Fruit fly (Drosophila melanogaster) whole organism, wandering third instar larva: Measurements from ENCODE around the gene AOX4.

Source experiments
- Abd-B ChIP-seq: fragments of >200 bp; optimal IDR thresholded peaks from 2 replicates; lab custom pipeline; 2017; ENCODE audit warnings: missing biosample characterization, missing genetic modification characterization
- CG32264 ChIP-seq: fragments of 200-800 bp; sonication (Bioruptor generic); optimal IDR thresholded peaks from 2 replicates; lab custom pipeline; 2016; ENCODE audit warnings: missing biosample characterization, missing genetic modification characterization
- Hr78 ChIP-seq: fragments of >200 bp; optimal IDR thresholded peaks from 2 replicates; lab custom pipeline; 2017; ENCODE audit warnings: missing biosample characterization, missing genetic modification characterization
- br ChIP-seq: fragments of 200-800 bp; sonication (Bioruptor generic); optimal IDR thresholded peaks from 2 replicates; lab custom pipeline; 2016; ENCODE audit warnings: missing biosample characterization, missing genetic modification characterization
- psq ChIP-seq: fragments of 200-800 bp; sonication (Bioruptor generic); optimal IDR thresholded peaks from 3 replicates; lab custom pipeline; 2017; ENCODE audit warnings: missing biosample characterization, mild to moderate bottlenecking, missing genetic modification characterization, moderate library complexity
- usp ChIP-seq: fragments of >200 bp; optimal IDR thresholded peaks from 2 replicates; lab custom pipeline; 2017; ENCODE audit warnings: missing biosample characterization, missing genetic modification characterization
- woc ChIP-seq: sonication (Bioruptor generic); optimal IDR thresholded peaks from 2 replicates; lab custom pipeline; 2016; ENCODE audit warnings: missing biosample characterization, mild to moderate bottlenecking, missing genetic modification characterization

DNA sequence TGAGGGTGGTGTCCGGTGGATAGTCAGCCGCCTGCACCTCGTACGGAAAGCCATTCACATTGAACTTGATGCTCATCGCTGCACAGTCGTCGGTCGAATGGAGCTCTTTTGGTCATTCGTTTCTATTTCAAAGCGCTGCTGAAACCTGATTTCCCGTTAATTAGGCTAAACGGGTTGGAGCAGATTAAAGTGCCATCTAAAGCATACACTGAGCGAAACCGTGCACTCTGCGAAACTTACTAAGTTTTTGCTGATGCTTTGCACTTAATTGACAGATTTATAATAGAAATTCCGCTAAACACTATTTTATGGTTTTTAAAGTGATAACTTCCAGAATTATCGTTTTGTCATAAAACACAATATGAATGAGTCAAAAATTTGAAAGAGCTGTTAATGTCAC, 10.3 kb downstream of the AOX4 start, which contains the start of gene AOX2:
- TF ChIP-seq psq (no peak), br (no peak), CG32264 (GFP tag; lab: Kevin White, UChicago) (no peak), Hr78 (no peak), Abd-B (GFP tag; lab: Kevin White, UChicago) (no peak), woc (GFP tag; lab: Kevin White, UChicago) (no peak), usp (no peak)
